Worm (Caenorhabditis elegans): ENCODE measurements around the gene anmt-1.

DNA sequence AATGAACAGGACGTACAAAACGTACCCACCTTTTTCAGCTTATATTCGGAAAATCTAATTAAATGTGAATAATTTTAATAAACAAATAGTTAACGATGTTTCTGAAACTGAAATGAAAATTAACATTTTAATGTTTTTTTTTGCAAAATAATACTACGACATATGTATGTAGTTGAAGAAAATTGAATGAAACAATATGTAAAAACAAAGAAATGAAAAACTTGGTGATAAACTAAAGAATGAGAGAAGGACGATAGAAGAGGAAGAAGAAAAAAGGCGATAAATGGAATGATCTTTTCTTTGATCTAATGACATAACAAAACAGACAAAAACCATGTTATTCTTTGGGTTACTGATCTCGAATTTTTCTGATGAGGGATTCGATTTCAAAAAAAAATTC lies 25.7 kb downstream of the anmt-1 start, which contains the start of gene B0303.11:
- TF ChIP-seq ama-1 (optimal IDR thresholded peaks at IDR 0.05): no peak
- TF ChIP-seq egl-27 (tag; optimal IDR thresholded peaks at IDR 0.05): no peak
- TF ChIP-seq ces-1 (GFP tag; optimal IDR thresholded peaks at IDR 0.05): no peak
- no peak for TF ChIP-seq unc-86 (tag; optimal IDR thresholded peaks at IDR 0.05)
- no peak for TF ChIP-seq skn-1 (tag; optimal IDR thresholded peaks at IDR 0.05)
